Fruit fly (Drosophila melanogaster) whole organism, adult: ENCODE measurements around the gene Pdss2.

Source experiments
- CG11617 ChIP-seq: fragments of 200-800 bp; sonication (Bioruptor generic); optimal IDR thresholded peaks from 2 replicates; lab custom pipeline; 2017; ENCODE audit warnings: mild to moderate bottlenecking, missing biosample characterization, missing genetic modification reagents, missing genetic modification characterization
- CG12768 ChIP-seq: fragments of 200-800 bp; sonication (Bioruptor generic); optimal IDR thresholded peaks from 2 replicates; lab custom pipeline; 2017; ENCODE audit warnings: missing biosample characterization, missing genetic modification characterization, mild to moderate bottlenecking, moderate library complexity, missing genetic modification reagents
- CG14711 ChIP-seq: fragments of 200-800 bp; sonication (Bioruptor generic); optimal IDR thresholded peaks from 2 replicates; lab custom pipeline; 2018; ENCODE audit warnings: missing biosample characterization, mild to moderate bottlenecking, missing genetic modification characterization, moderate library complexity
- CG1620 ChIP-seq: fragments of 200-800 bp; sonication (Bioruptor generic); optimal IDR thresholded peaks from 2 replicates; lab custom pipeline; 2016; ENCODE audit warnings: missing biosample characterization, missing genetic modification characterization
- CG33017 ChIP-seq: fragments of 200-800 bp; sonication (Bioruptor generic); optimal IDR thresholded peaks from 2 replicates; lab custom pipeline; 2018; ENCODE audit warnings: missing biosample characterization, mild to moderate bottlenecking, missing genetic modification characterization, moderate library complexity
- CG5204 ChIP-seq: fragments of 200-800 bp; sonication (Bioruptor generic); optimal IDR thresholded peaks from 2 replicates; lab custom pipeline; 2016; ENCODE audit warnings: missing biosample characterization, missing genetic modification characterization
- CG7045 ChIP-seq: fragments of 200-800 bp; sonication (Bioruptor generic); optimal IDR thresholded peaks from 2 replicates; lab custom pipeline; 2017; ENCODE audit warnings: missing biosample characterization, mild to moderate bottlenecking, missing genetic modification characterization
- CG7101 ChIP-seq: fragments of 200-800 bp; sonication (Bioruptor generic); optimal IDR thresholded peaks from 2 replicates; lab custom pipeline; 2018; ENCODE audit warnings: missing biosample characterization, mild to moderate bottlenecking, missing genetic modification characterization, moderate library complexity
- Clk ChIP-seq: fragments of 200-800 bp; sonication (Bioruptor generic); optimal IDR thresholded peaks from 2 replicates; lab custom pipeline; 2017; ENCODE audit warnings: missing biosample characterization, missing genetic modification characterization
- Crg-1 ChIP-seq: fragments of 200-800 bp; sonication (Bioruptor generic); optimal IDR thresholded peaks from 2 replicates; lab custom pipeline; 2016; ENCODE audit warnings: missing biosample characterization, missing genetic modification characterization
- Hr96 ChIP-seq: fragments of 200-800 bp; sonication (Bioruptor generic); optimal IDR thresholded peaks from 2 replicates; lab custom pipeline; 2016; ENCODE audit warnings: missing biosample characterization, missing genetic modification characterization
- Mnt ChIP-seq: fragments of 200-800 bp; sonication (Bioruptor generic); optimal IDR thresholded peaks from 2 replicates; lab custom pipeline; 2016; ENCODE audit warnings: missing biosample characterization, mild to moderate bottlenecking, missing genetic modification characterization
- bab1 ChIP-seq: fragments of 200-800 bp; sonication (Bioruptor generic); optimal IDR thresholded peaks from 3 replicates; lab custom pipeline; 2019; ENCODE audit warnings: missing biosample characterization, mild to moderate bottlenecking, missing genetic modification characterization, moderate library complexity
- cic ChIP-seq: fragments of 200-800 bp; sonication (Bioruptor generic); optimal IDR thresholded peaks from 2 replicates; lab custom pipeline; 2017; ENCODE audit warnings: missing biosample characterization, mild to moderate bottlenecking, missing genetic modification characterization, moderate library complexity
- cnc ChIP-seq, 2 experiments: fragments of >200 bp; optimal IDR thresholded peaks; 2 replicates each; lab custom pipeline; 2017
- kay ChIP-seq: fragments of 200-800 bp; sonication (Bioruptor generic); peaks from one replicate; lab custom pipeline; 2016; ENCODE audit warnings: missing biosample characterization, missing genetic modification characterization, borderline replicate concordance
- ovo ChIP-seq: fragments of 200-800 bp; sonication (Bioruptor generic); optimal IDR thresholded peaks from 2 replicates; lab custom pipeline; 2016; ENCODE audit warnings: missing biosample characterization, missing genetic modification characterization
- pad ChIP-seq: fragments of 200-800 bp; sonication (Bioruptor generic); optimal IDR thresholded peaks from 3 replicates; lab custom pipeline; 2017; ENCODE audit warnings: missing biosample characterization, missing genetic modification characterization, mild to moderate bottlenecking, moderate library complexity, missing genetic modification reagents
- tj ChIP-seq: fragments of 200-800 bp; sonication (Bioruptor generic); optimal IDR thresholded peaks from 3 replicates; lab custom pipeline; 2017; ENCODE audit warnings: missing biosample characterization, mild to moderate bottlenecking, missing genetic modification characterization, moderate library complexity
- toe ChIP-seq: fragments of 200-800 bp; sonication (Bioruptor generic); optimal IDR thresholded peaks from 2 replicates; lab custom pipeline; 2016; ENCODE audit warnings: missing biosample characterization, missing genetic modification characterization

Gene Pdss2

dm6 chr3L:21056290-21056689 lies 28.6 kb downstream of the Pdss2 start:
- TF ChIP-seq Mnt (GFP tag; lab: Kevin White, UChicago) (no peak), Crg-1 (no peak), cnc (optimal IDR thresholded peaks at IDR 0.05; lab: Kevin White, UChicago) (no peak), CG7101 (no peak), kay (peak; percentile 87), CG1620 (GFP tag; lab: Kevin White, UChicago) (no peak), CG14711 (tag; lab: Kevin White, UChicago) (no peak), Hr96 (GFP tag; lab: Kevin White, UChicago) (no peak), CG7045 (GFP tag; lab: Kevin White, UChicago) (no peak)

dm6 chr3L:21056792-21057567 lies 29.3 kb downstream of the Pdss2 start:
- TF ChIP-seq Crg-1 (no peak), CG12768 (GFP tag; lab: Kevin White, UChicago) (no peak), ovo (GFP tag; lab: Kevin White, UChicago) (no peak), Clk (GFP tag; lab: Kevin White, UChicago) (no peak), CG33017 (tag; lab: Kevin White, UChicago) (no peak), cic (peak; percentile 9), CG7045 (GFP tag; lab: Kevin White, UChicago) (peak; percentile 1), CG5204 (GFP tag; lab: Kevin White, UChicago) (peak; percentile 61), cnc (optimal IDR thresholded peaks at IDR 0.05; lab: Kevin White, UChicago) (no peak), Hr96 (GFP tag; lab: Kevin White, UChicago) (no peak), CG1620 (GFP tag; lab: Kevin White, UChicago) (no peak), CG14711 (tag; lab: Kevin White, UChicago) (no peak), tj (GFP tag; lab: Kevin White, UChicago) (no peak), kay (peak; percentile 58), toe (peak; percentile 21), pad (no peak), CG7101 (peak; percentile 24), CG11617 (GFP tag; lab: Kevin White, UChicago) (peak; percentile 31), bab1 (GFP tag; lab: Kevin White, UChicago) (peak; percentile 25), Mnt (GFP tag; lab: Kevin White, UChicago) (no peak)

- TF ChIP-seq Mnt (GFP tag; lab: Kevin White, UChicago) (no peak), CG5204 (GFP tag; lab: Kevin White, UChicago) (no peak), Hr96 (GFP tag; lab: Kevin White, UChicago) (no peak), tj (GFP tag; lab: Kevin White, UChicago) (peak; percentile 47), CG11617 (GFP tag; lab: Kevin White, UChicago) (no peak), toe (no peak), Crg-1 (no peak), bab1 (GFP tag; lab: Kevin White, UChicago) (no peak), CG7045 (GFP tag; lab: Kevin White, UChicago) (no peak)
These were observed 29.8 kb downstream of the Pdss2 start for dm6 chr3L:21057568-21057940.

dm6 chr3L:21058651-21059050 lies 30.9 kb downstream of the Pdss2 start:
- TF ChIP-seq pad (peak; percentile 26), CG14711 (tag; lab: Kevin White, UChicago) (no peak), bab1 (GFP tag; lab: Kevin White, UChicago) (peak; percentile 82), Crg-1 (no peak), CG11617 (GFP tag; lab: Kevin White, UChicago) (no peak), Mnt (GFP tag; lab: Kevin White, UChicago) (peak; percentile 49), CG1620 (GFP tag; lab: Kevin White, UChicago) (peak; percentile 27), CG12768 (GFP tag; lab: Kevin White, UChicago) (peak; percentile 44), CG33017 (tag; lab: Kevin White, UChicago) (peak; percentile 4), Hr96 (GFP tag; lab: Kevin White, UChicago) (peak; percentile 16), cic (peak; percentile 52), tj (GFP tag; lab: Kevin White, UChicago) (peak; percentile 65), Clk (GFP tag; lab: Kevin White, UChicago) (no peak), kay (peak; percentile 68), CG7101 (peak; percentile 38), ovo (GFP tag; lab: Kevin White, UChicago) (peak; percentile 24)

dm6 chr3L:21060189-21061070 lies 32.7 kb downstream of the Pdss2 start:
- TF ChIP-seq cic, result no peak
- TF ChIP-seq CG12768 (GFP tag; lab: Kevin White, UChicago), result peak; percentile 5
- no peak for TF ChIP-seq Clk (GFP tag; lab: Kevin White, UChicago)
- TF ChIP-seq CG7045 (GFP tag; lab: Kevin White, UChicago), result peak; percentile 13
- TF ChIP-seq CG14711 (tag; lab: Kevin White, UChicago), result peak; percentile 44
- peak; percentile 27 for TF ChIP-seq CG7101
- no peak for TF ChIP-seq Crg-1
- peak; percentile 22 for TF ChIP-seq CG33017 (tag; lab: Kevin White, UChicago)
- TF ChIP-seq CG11617 (GFP tag; lab: Kevin White, UChicago), result peak; percentile 23
- TF ChIP-seq bab1 (GFP tag; lab: Kevin White, UChicago), result peak; percentile 17
- no peak for TF ChIP-seq tj (GFP tag; lab: Kevin White, UChicago)
- peak; percentile 55 for TF ChIP-seq kay
- no peak for TF ChIP-seq Mnt (GFP tag; lab: Kevin White, UChicago)
- TF ChIP-seq CG1620 (GFP tag; lab: Kevin White, UChicago), result no peak
- peak; percentile 3 for TF ChIP-seq pad
- no peak for TF ChIP-seq cnc (optimal IDR thresholded peaks at IDR 0.05; lab: Kevin White, UChicago)
- no peak for TF ChIP-seq ovo (GFP tag; lab: Kevin White, UChicago)
